Fruit fly (Drosophila melanogaster) whole organism, larva: ENCODE measurements around the gene CG7806.
A peak's percentile ranks its signal among the peaks of the same experiment; 100 is the strongest.

Experiments
- noc ChIP-seq: fragments of 200-800 bp; sonication (Bioruptor generic); optimal IDR thresholded peaks from 3 replicates; lab custom pipeline; 2019; ENCODE audit warnings: missing biosample characterization, mild to moderate bottlenecking, missing genetic modification characterization, moderate library complexity

The CG7806 gene

dm6 chr2L:8311091-8311490 lies at the start of gene CG7806, which contains the start of gene CG7810:
Gene CG7806 (plus strand): TSS chr2L:8311399.
Gene CG7810 (minus strand): TSS chr2L:8311195.
- TF ChIP-seq noc (tag; lab: Kevin White, UChicago) = peak; percentile 91

- TF ChIP-seq noc (tag; lab: Kevin White, UChicago) = no peak
Measured at dm6 chr2L:8266145-8266544, 45.1 kb upstream of the CG7806 start.

dm6 chr2L:8266670-8267435 lies 44.3 kb upstream of the CG7806 start:
- TF ChIP-seq noc (tag; lab: Kevin White, UChicago) = no peak

- TF ChIP-seq noc (tag; lab: Kevin White, UChicago) = no peak
Measured at dm6 chr2L:8268679-8269078, 42.5 kb upstream of the CG7806 start.

- TF ChIP-seq noc (tag; lab: Kevin White, UChicago) = no peak
Measured at dm6 chr2L:8270916-8271315, 40.3 kb upstream of the CG7806 start.

- TF ChIP-seq noc (tag; lab: Kevin White, UChicago) = no peak
Measured at dm6 chr2L:8274127-8274526, 37.1 kb upstream of the CG7806 start.

dm6 chr2L:8274958-8275584 lies 36.1 kb upstream of the CG7806 start:
- TF ChIP-seq noc (tag; lab: Kevin White, UChicago) = no peak

dm6 chr2L:8276287-8276686 lies 34.9 kb upstream of the CG7806 start:
- no peak for TF ChIP-seq noc (tag; lab: Kevin White, UChicago)

dm6 chr2L:8276880-8277279 lies 34.3 kb upstream of the CG7806 start:
- TF ChIP-seq noc (tag; lab: Kevin White, UChicago) = no peak

- TF ChIP-seq noc (tag; lab: Kevin White, UChicago) = peak; percentile 94
Measured at dm6 chr2L:8277561-8278201, 33.5 kb upstream of the CG7806 start.

dm6 chr2L:8279400-8280065 lies 31.7 kb upstream of the CG7806 start:
- no peak for TF ChIP-seq noc (tag; lab: Kevin White, UChicago)

dm6 chr2L:8280225-8280624 lies 31.0 kb upstream of the CG7806 start:
- TF ChIP-seq noc (tag; lab: Kevin White, UChicago) = no peak

- TF ChIP-seq noc (tag; lab: Kevin White, UChicago) = no peak
Measured at dm6 chr2L:8281872-8282271, 29.3 kb upstream of the CG7806 start.

- no peak for TF ChIP-seq noc (tag; lab: Kevin White, UChicago)
Measured at dm6 chr2L:8284913-8285619, 26.1 kb upstream of the CG7806 start.

dm6 chr2L:8286595-8286994 lies 24.6 kb upstream of the CG7806 start:
- TF ChIP-seq noc (tag; lab: Kevin White, UChicago) = no peak
